Worm (Caenorhabditis elegans): ENCODE data around the gene rab-33.

rab-33 gene

DNA sequence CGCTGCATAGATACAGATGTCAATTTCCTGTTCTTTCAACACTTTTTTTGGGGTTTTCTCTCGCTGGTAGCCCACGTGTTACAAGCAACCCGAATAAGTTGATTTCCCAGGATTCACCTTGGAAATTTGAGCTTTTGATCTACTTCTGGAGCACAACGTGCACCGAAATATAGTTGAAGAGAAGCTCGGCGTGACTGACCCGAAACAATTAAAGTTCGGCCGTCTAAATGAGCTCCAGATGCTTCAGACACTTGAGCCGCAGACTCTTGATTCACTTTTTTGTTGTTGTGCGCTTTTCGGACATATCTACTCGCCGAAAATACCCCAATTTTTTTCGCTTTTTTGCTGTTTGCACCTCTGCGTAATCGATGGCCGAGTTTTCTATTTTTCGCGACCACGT, 15.2 kb upstream of the rab-33 start:
- no peak for TF ChIP-seq lir-3 (tag; optimal IDR thresholded peaks at IDR 0.05)
- TF ChIP-seq mdt-29 (GFP tag; IDR thresholded peaks at IDR 0.05): no peak
- TF ChIP-seq F10B5.3 (tag; optimal IDR thresholded peaks at IDR 0.05): no peak
- no peak for TF ChIP-seq mdl-1 (tag; optimal IDR thresholded peaks at IDR 0.05)
- no peak for TF ChIP-seq hlh-30 (tag; optimal IDR thresholded peaks at IDR 0.05; ENCODE audit: insufficient read depth)
- TF ChIP-seq madf-5 (GFP tag; IDR thresholded peaks at IDR 0.05): no peak
- no peak for TF ChIP-seq mes-2 (tag; optimal IDR thresholded peaks at IDR 0.05; ENCODE audit: poor library complexity, severe bottlenecking)
- TF ChIP-seq mxl-2 (GFP tag; conservative IDR thresholded peaks at IDR 0.05): no peak
- no peak for TF ChIP-seq nhr-102 (tag; optimal IDR thresholded peaks at IDR 0.05)
- no peak for TF ChIP-seq pha-4 (GFP tag; IDR thresholded peaks at IDR 0.05)
- TF ChIP-seq pha-4 (tag; optimal IDR thresholded peaks at IDR 0.05): no peak
- TF ChIP-seq nhr-76 (tag; optimal IDR thresholded peaks at IDR 0.05): no peak
- no peak for TF ChIP-seq egl-27 (tag; optimal IDR thresholded peaks at IDR 0.05)
- no peak for TF ChIP-seq daf-8 (GFP tag; IDR thresholded peaks at IDR 0.05)
- TF ChIP-seq ztf-7 (tag; optimal IDR thresholded peaks at IDR 0.05): no peak
- TF ChIP-seq hmg-1.1 (GFP tag; IDR thresholded peaks at IDR 0.05): no peak
- TF ChIP-seq zip-2 (tag; optimal IDR thresholded peaks at IDR 0.05): no peak
- no peak for TF ChIP-seq nhr-28 (tag; optimal IDR thresholded peaks at IDR 0.05)
- TF ChIP-seq F49E8.2 (tag; optimal IDR thresholded peaks at IDR 0.05; ENCODE audit: borderline replicate concordance): no peak
- no peak for TF ChIP-seq ztf-11 (tag; optimal IDR thresholded peaks at IDR 0.05)
- TF ChIP-seq fkh-10 (GFP tag; optimal IDR thresholded peaks at IDR 0.05): no peak

DNA sequence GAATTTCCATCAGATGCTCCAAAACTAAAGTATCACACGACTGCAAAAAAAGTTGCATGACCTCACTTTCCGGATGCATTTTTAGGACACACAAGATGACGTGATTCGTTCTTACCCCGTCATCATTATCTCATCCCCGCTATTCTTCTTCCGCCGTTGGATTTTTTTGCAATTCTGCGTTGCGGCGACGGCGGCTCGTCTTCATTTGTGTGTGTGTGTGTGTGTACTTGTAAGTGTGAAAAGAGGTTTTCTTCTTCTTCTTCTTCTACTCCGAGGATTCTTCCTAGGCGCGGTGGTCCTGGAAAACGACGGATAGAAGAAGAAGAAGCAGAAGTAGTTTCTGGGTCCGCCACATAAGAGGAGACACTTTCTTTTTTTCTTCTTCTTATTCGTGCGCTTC, 12.1 kb upstream of the rab-33 start:
- TF ChIP-seq nhr-77 (tag; optimal IDR thresholded peaks at IDR 0.05) (no peak), aha-1 (tag) (peak; percentile 10)

DNA sequence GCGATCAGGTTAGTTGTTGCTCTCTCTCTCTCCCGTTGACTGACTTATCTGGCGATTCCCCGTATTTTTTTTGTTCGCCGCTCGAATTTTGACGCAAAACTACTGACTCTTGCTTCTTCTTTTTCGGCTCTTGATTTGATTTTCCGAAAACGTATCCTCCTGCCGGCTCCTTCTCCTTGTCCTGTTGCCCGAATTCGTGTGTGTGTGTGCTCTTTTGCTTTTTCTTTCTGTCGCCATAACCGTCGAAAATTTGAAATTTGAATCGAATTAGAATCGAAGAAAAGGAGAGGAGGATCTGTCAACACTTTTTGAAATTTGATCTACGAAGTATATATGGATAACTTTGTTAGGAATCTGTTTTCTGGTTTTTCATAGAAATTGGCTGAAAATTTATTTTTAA, 8.9 kb upstream of the rab-33 start:
- peak; percentile 22 for TF ChIP-seq fkh-10 (GFP tag; optimal IDR thresholded peaks at IDR 0.05)
- TF ChIP-seq hlh-30 (tag; optimal IDR thresholded peaks at IDR 0.05; ENCODE audit: insufficient read depth): no peak

DNA sequence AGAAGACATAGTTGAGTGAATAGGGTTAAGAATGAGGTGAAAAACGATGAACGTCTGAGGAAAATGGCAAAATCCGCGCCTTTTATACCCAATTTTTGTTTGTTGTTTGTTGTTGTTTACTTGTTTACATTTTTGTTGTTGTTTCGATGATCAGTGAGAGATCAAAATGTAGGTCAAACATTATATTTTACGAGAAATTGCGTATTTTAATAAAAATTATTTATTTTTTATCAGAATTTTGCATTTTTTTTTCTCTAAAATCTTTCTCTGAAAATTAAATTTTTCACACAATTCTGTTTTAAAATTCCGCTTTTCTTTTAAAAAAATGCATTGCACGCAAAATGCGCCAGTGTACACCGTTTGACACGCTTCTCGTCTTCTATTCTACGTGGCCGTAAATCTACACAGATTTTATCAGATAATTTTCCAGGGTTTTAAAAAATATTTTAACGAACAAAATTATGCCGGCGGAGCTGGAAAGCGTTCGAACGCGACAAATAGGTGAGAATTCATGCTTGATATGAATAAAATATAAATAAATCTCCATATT, 3.1 kb upstream of the rab-33 start, which contains the start of the genes sip-1 and sly-1:
TSS of gene sip-1 (minus strand) at position 103 of the 550 bp plus-strand sequence.
TSS of gene sly-1 (plus strand) at position 360 of the 550 bp plus-strand sequence.
- TF ChIP-seq ama-1 (optimal IDR thresholded peaks at IDR 0.05) (no peak), ceh-32 (tag; optimal IDR thresholded peaks at IDR 0.05; ENCODE audit: poor library complexity) (no peak), mdt-29 (GFP tag; IDR thresholded peaks at IDR 0.05) (no peak), dve-1 (tag; optimal IDR thresholded peaks at IDR 0.05; ENCODE audit: insufficient read depth) (peak; percentile 88), dmd-8 (GFP tag; IDR thresholded peaks at IDR 0.05) (no peak), hmg-1.1 (GFP tag; IDR thresholded peaks at IDR 0.05) (peak; percentile 55), zag-1 (tag; optimal IDR thresholded peaks at IDR 0.05) (no peak), ceh-44 (GFP tag; IDR thresholded peaks at IDR 0.05) (no peak), T26A8.4 (GFP tag; IDR thresholded peaks at IDR 0.05) (no peak), nhr-102 (tag; optimal IDR thresholded peaks at IDR 0.05) (peak; percentile 70), pha-4 (GFP tag; IDR thresholded peaks at IDR 0.05) (no peak), pha-4 (tag; optimal IDR thresholded peaks at IDR 0.05) (peak; percentile 37), nhr-77 (tag; optimal IDR thresholded peaks at IDR 0.05) (peak; percentile 66), Y75B8A.6 (GFP tag; IDR thresholded peaks at IDR 0.05) (no peak), hlh-30 (tag; optimal IDR thresholded peaks at IDR 0.05; ENCODE audit: insufficient read depth) (peak; percentile 80), nhr-28 (tag; optimal IDR thresholded peaks at IDR 0.05) (peak; percentile 69), aly-2 (tag; optimal IDR thresholded peaks at IDR 0.05) (no peak), nhr-237 (tag; optimal IDR thresholded peaks at IDR 0.05) (no peak), F26F4.8 (GFP tag; conservative IDR thresholded peaks at IDR 0.05) (no peak), mxl-3 (GFP tag; optimal IDR thresholded peaks at IDR 0.05) (no peak), dmd-9 (GFP tag; IDR thresholded peaks at IDR 0.05) (no peak), unc-39 (tag; optimal IDR thresholded peaks at IDR 0.05) (no peak), tra-1 (GFP tag; IDR thresholded peaks at IDR 0.05) (no peak), nhr-11 (tag; optimal IDR thresholded peaks at IDR 0.05) (no peak), php-3 (GFP tag; IDR thresholded peaks at IDR 0.05) (no peak), ztf-7 (tag; optimal IDR thresholded peaks at IDR 0.05) (peak; percentile 53), lin-38 (GFP tag; IDR thresholded peaks at IDR 0.05) (peak; percentile 90), nhr-10 (tag; optimal IDR thresholded peaks at IDR 0.05) (no peak), T20F7.1 (GFP tag; optimal IDR thresholded peaks at IDR 0.05) (peak; percentile 72), nhr-111 (GFP tag; optimal IDR thresholded peaks at IDR 0.05) (no peak), lir-3 (tag; optimal IDR thresholded peaks at IDR 0.05) (no peak), ctbp-1 (GFP tag; IDR thresholded peaks at IDR 0.05) (no peak), madf-5 (GFP tag; IDR thresholded peaks at IDR 0.05) (no peak)
